Fruit fly (Drosophila melanogaster) whole organism, prepupa: Measurements from ENCODE around the gene CG33642.

Experiments used
- Blimp-1 ChIP-seq: fragments of 200-800 bp; sonication (Bioruptor generic); optimal IDR thresholded peaks from 3 replicates; lab custom pipeline; 2017; ENCODE audit warnings: missing biosample characterization, missing genetic modification characterization, mild to moderate bottlenecking, moderate library complexity, missing genetic modification reagents
- CG10631 ChIP-seq: fragments of 200-800 bp; sonication (Bioruptor generic); optimal IDR thresholded peaks from 2 replicates; lab custom pipeline; 2016; ENCODE audit warnings: missing biosample characterization, missing genetic modification characterization
- CG11294 ChIP-seq: fragments of 200-800 bp; sonication (Bioruptor generic); IDR thresholded peaks from 2 replicates; pipeline ENCODE4 v1.3.6; 2022; ENCODE audit warnings: missing biosample characterization, missing genetic modification characterization
- CG11902 ChIP-seq: fragments of 200-800 bp; sonication (Bioruptor generic); optimal IDR thresholded peaks from 3 replicates; lab custom pipeline; 2016; ENCODE audit warnings: missing biosample characterization, missing genetic modification characterization
- CG15336 ChIP-seq: fragments of 200-800 bp; sonication (Bioruptor generic); IDR thresholded peaks from 2 replicates; pipeline ENCODE4 v1.3.6; 2022; ENCODE audit warnings: missing biosample characterization, missing genetic modification characterization
- CG1621 ChIP-seq: fragments of 200-800 bp; sonication (Bioruptor generic); optimal IDR thresholded peaks from 3 replicates; lab custom pipeline; 2018; ENCODE audit warnings: missing biosample characterization, mild to moderate bottlenecking, missing genetic modification characterization
- CG16779 ChIP-seq: fragments of 200-800 bp; sonication (Bioruptor generic); optimal IDR thresholded peaks from 3 replicates; lab custom pipeline; 2017; ENCODE audit warnings: missing biosample characterization, mild to moderate bottlenecking, missing genetic modification characterization
- CG3032 ChIP-seq: fragments of 200-800 bp; optimal IDR thresholded peaks from 2 replicates; lab custom pipeline; 2019; ENCODE audit warnings: missing biosample characterization, mild to moderate bottlenecking, missing genetic modification characterization, moderate library complexity
- CG31627 ChIP-seq: fragments of 200-800 bp; sonication (Bioruptor generic); optimal IDR thresholded peaks from 3 replicates; lab custom pipeline; 2016; ENCODE audit warnings: missing biosample characterization, missing genetic modification characterization
- CG32006 ChIP-seq: fragments of 200-800 bp; sonication (Bioruptor generic); optimal IDR thresholded peaks from 3 replicates; lab custom pipeline; 2017; ENCODE audit warnings: missing biosample characterization, mild to moderate bottlenecking, missing genetic modification characterization
- CG34406 ChIP-seq: fragments of 200-800 bp; sonication (Bioruptor generic); optimal IDR thresholded peaks from 3 replicates; lab custom pipeline; 2016; ENCODE audit warnings: missing biosample characterization, missing genetic modification characterization
- CG3919 ChIP-seq: fragments of 200-800 bp; sonication (Bioruptor generic); optimal IDR thresholded peaks from 3 replicates; lab custom pipeline; 2016; ENCODE audit warnings: missing biosample characterization, missing genetic modification characterization
- CG4318 ChIP-seq: fragments of 200-800 bp; sonication (Bioruptor generic); optimal IDR thresholded peaks from 3 replicates; lab custom pipeline; 2017; ENCODE audit warnings: missing biosample characterization, mild to moderate bottlenecking, missing genetic modification characterization
- CG6276 ChIP-seq: fragments of 200-800 bp; sonication (Bioruptor generic); optimal IDR thresholded peaks from 2 replicates; lab custom pipeline; 2017; ENCODE audit warnings: missing biosample characterization, mild to moderate bottlenecking, missing genetic modification characterization
- CG6808 ChIP-seq: fragments of 200-800 bp; sonication (Bioruptor generic); optimal IDR thresholded peaks from 3 replicates; lab custom pipeline; 2017; ENCODE audit warnings: missing biosample characterization, missing genetic modification characterization, mild to moderate bottlenecking, moderate library complexity, missing genetic modification reagents
- CG6854 ChIP-seq: fragments of 200-800 bp; sonication (Bioruptor generic); optimal IDR thresholded peaks from 2 replicates; lab custom pipeline; 2017; ENCODE audit warnings: missing biosample characterization, mild to moderate bottlenecking, missing genetic modification characterization
- CG7368 ChIP-seq: fragments of 200-800 bp; sonication (Bioruptor generic); optimal IDR thresholded peaks from 3 replicates; lab custom pipeline; 2016; ENCODE audit warnings: missing biosample characterization, missing genetic modification characterization
- CG8119 ChIP-seq: fragments of 200-800 bp; sonication (Bioruptor generic); IDR thresholded peaks from 3 replicates; pipeline ENCODE4 v1.3.6; 2022; ENCODE audit warnings: missing biosample characterization, missing genetic modification characterization
- CG8319 ChIP-seq: fragments of 200-800 bp; sonication (Bioruptor generic); optimal IDR thresholded peaks from 3 replicates; lab custom pipeline; 2016; ENCODE audit warnings: missing biosample characterization, missing genetic modification characterization
- CG8632 ChIP-seq: fragments of 200-800 bp; sonication (Bioruptor generic); optimal IDR thresholded peaks from 3 replicates; lab custom pipeline; 2016; ENCODE audit warnings: missing biosample characterization, missing genetic modification characterization
- CG9139 ChIP-seq: fragments of 200-800 bp; sonication (Bioruptor generic); optimal IDR thresholded peaks from 3 replicates; lab custom pipeline; 2017; ENCODE audit warnings: missing biosample characterization, mild to moderate bottlenecking, missing genetic modification characterization
- Eip93F ChIP-seq: fragments of 200-800 bp; sonication (Bioruptor generic); optimal IDR thresholded peaks from 2 replicates; lab custom pipeline; 2016; ENCODE audit warnings: missing biosample characterization, mild to moderate bottlenecking, missing genetic modification characterization
- Ets96B ChIP-seq: fragments of 200-800 bp; optimal IDR thresholded peaks from 2 replicates; lab custom pipeline; 2019; ENCODE audit warnings: missing biosample characterization, mild to moderate bottlenecking, missing genetic modification characterization, moderate library complexity
- Gug ChIP-seq: fragments of 200-800 bp; sonication (Bioruptor generic); IDR thresholded peaks from 2 replicates; pipeline ENCODE4 v1.3.6; 2022; ENCODE audit warnings: missing biosample characterization, missing genetic modification characterization
- Hr38 ChIP-seq: sonication (Bioruptor generic); optimal IDR thresholded peaks from 2 replicates; lab custom pipeline; 2016; ENCODE audit warnings: missing biosample characterization, missing genetic modification characterization
- Hr39 ChIP-seq: fragments of 200-800 bp; sonication (Bioruptor generic); optimal IDR thresholded peaks from 2 replicates; lab custom pipeline; 2016; ENCODE audit warnings: missing biosample characterization, missing genetic modification characterization
- Hr4 ChIP-seq: fragments of 200-800 bp; sonication (Bioruptor generic); optimal IDR thresholded peaks from 3 replicates; lab custom pipeline; 2016; ENCODE audit warnings: missing biosample characterization, missing genetic modification characterization
- Lpt ChIP-seq: fragments of 200-800 bp; sonication (Bioruptor generic); optimal IDR thresholded peaks from 3 replicates; lab custom pipeline; 2016; ENCODE audit warnings: missing biosample characterization, missing genetic modification characterization
- OdsH ChIP-seq: fragments of 200-800 bp; sonication (Bioruptor generic); optimal IDR thresholded peaks from 3 replicates; lab custom pipeline; 2016; ENCODE audit warnings: missing biosample characterization, missing genetic modification characterization
- Smox ChIP-seq: fragments of 200-800 bp; sonication (Bioruptor generic); optimal IDR thresholded peaks from 3 replicates; lab custom pipeline; 2016; ENCODE audit warnings: missing biosample characterization, missing genetic modification characterization
- Sox102F ChIP-seq: fragments of 200-800 bp; sonication (Bioruptor generic); optimal IDR thresholded peaks from 2 replicates; lab custom pipeline; 2016; ENCODE audit warnings: missing biosample characterization, mild to moderate bottlenecking, missing genetic modification characterization
- Sox14 ChIP-seq: fragments of 200-800 bp; sonication (Bioruptor generic); optimal IDR thresholded peaks from 3 replicates; lab custom pipeline; 2016; ENCODE audit warnings: missing biosample characterization, missing genetic modification characterization
- Sox15 ChIP-seq: fragments of 200-800 bp; sonication (Bioruptor generic); optimal IDR thresholded peaks from 3 replicates; lab custom pipeline; 2016; ENCODE audit warnings: missing biosample characterization, missing genetic modification characterization
- achi ChIP-seq: fragments of 200-800 bp; sonication (Bioruptor generic); optimal IDR thresholded peaks from 3 replicates; lab custom pipeline; 2016; ENCODE audit warnings: missing biosample characterization, missing genetic modification characterization
- acj6 ChIP-seq: fragments of 200-800 bp; sonication (Bioruptor generic); optimal IDR thresholded peaks from 3 replicates; lab custom pipeline; 2016; ENCODE audit warnings: missing biosample characterization, missing genetic modification characterization
- dac ChIP-seq: fragments of 200-800 bp; sonication (Bioruptor generic); optimal IDR thresholded peaks from 2 replicates; lab custom pipeline; 2017; ENCODE audit warnings: missing biosample characterization, mild to moderate bottlenecking, missing genetic modification characterization
- dsx ChIP-seq: fragments of 200-800 bp; optimal IDR thresholded peaks from 3 replicates; lab custom pipeline; 2019; ENCODE audit warnings: missing biosample characterization, mild to moderate bottlenecking, missing genetic modification characterization, moderate library complexity; ENCODE audit not compliant: poor library complexity, severe bottlenecking
- eg ChIP-seq: fragments of 200-800 bp; sonication (Bioruptor generic); IDR thresholded peaks from 3 replicates; pipeline ENCODE4 v1.3.6; 2022; ENCODE audit warnings: missing biosample characterization, missing genetic modification characterization
- esn ChIP-seq: fragments of 200-800 bp; sonication (Bioruptor generic); optimal IDR thresholded peaks from 2 replicates; lab custom pipeline; 2016; ENCODE audit warnings: missing biosample characterization, mild to moderate bottlenecking, missing genetic modification characterization, moderate library complexity
- fd59A ChIP-seq: fragments of 200-800 bp; sonication (Bioruptor generic); optimal IDR thresholded peaks from 2 replicates; lab custom pipeline; 2017; ENCODE audit warnings: missing biosample characterization, mild to moderate bottlenecking, missing genetic modification characterization, missing genetic modification reagents
- fkh ChIP-seq: fragments of 200-800 bp; sonication (Bioruptor generic); optimal IDR thresholded peaks from 3 replicates; lab custom pipeline; 2017; ENCODE audit warnings: missing biosample characterization, mild to moderate bottlenecking, missing genetic modification characterization, moderate library complexity
- lz ChIP-seq: fragments of 200-800 bp; sonication (Bioruptor generic); optimal IDR thresholded peaks from 3 replicates; lab custom pipeline; 2016; ENCODE audit warnings: missing biosample characterization, missing genetic modification characterization
- net ChIP-seq: fragments of 200-800 bp; sonication (Bioruptor generic); optimal IDR thresholded peaks from 3 replicates; lab custom pipeline; 2016; ENCODE audit warnings: missing biosample characterization, missing genetic modification characterization
- pdm3 ChIP-seq: fragments of 200-800 bp; sonication (Bioruptor generic); optimal IDR thresholded peaks from 3 replicates; lab custom pipeline; 2016; ENCODE audit warnings: missing biosample characterization, missing genetic modification characterization
- spab ChIP-seq: fragments of 200-800 bp; sonication (Bioruptor generic); optimal IDR thresholded peaks from 2 replicates; lab custom pipeline; 2017; ENCODE audit warnings: missing biosample characterization, mild to moderate bottlenecking, missing genetic modification characterization, missing genetic modification reagents
- ss ChIP-seq, 2 experiments: fragments of 200-800 bp; sonication (Bioruptor generic); optimal IDR thresholded peaks; 2 replicates in 1 of 2; 3 replicates in 1 of 2; lab custom pipeline; 2017 to 2018; ENCODE audit warnings: mild to moderate bottlenecking in 2 of 2, missing biosample characterization in 2 of 2, missing genetic modification characterization in 2 of 2, moderate library complexity in 1 of 2
- svp ChIP-seq: fragments of 200-800 bp; sonication (Bioruptor generic); peaks from one replicate; lab custom pipeline; 2016; ENCODE audit warnings: missing biosample characterization, missing genetic modification characterization
- topi ChIP-seq: fragments of 200-800 bp; sonication (Bioruptor generic); optimal IDR thresholded peaks from 3 replicates; lab custom pipeline; 2016; ENCODE audit warnings: missing biosample characterization, missing genetic modification characterization
- vri ChIP-seq: fragments of 200-800 bp; sonication (Bioruptor generic); optimal IDR thresholded peaks from 3 replicates; lab custom pipeline; 2016; ENCODE audit warnings: missing biosample characterization, mild to moderate bottlenecking, missing genetic modification characterization

CG33642 gene

dm6 chr2L:13548786-13549780 is 19.3 kb downstream of the CG33642 start, which contains the start of gene B4:
TSS of gene B4 (minus strand) at chr2L:13549328.
- TF ChIP-seq Hr39, result peak; percentile 22
- TF ChIP-seq Eip93F (GFP tag; lab: Kevin White, UChicago), result peak; percentile 7
- TF ChIP-seq achi (GFP tag; lab: Kevin White, UChicago), result no peak
- TF ChIP-seq acj6 (GFP tag; lab: Kevin White, UChicago), result peak; percentile 7
- peak; percentile 49 for TF ChIP-seq CG1621 (tag; lab: Kevin White, UChicago)
- TF ChIP-seq spab, result peak; percentile 54
- peak; percentile 49 for TF ChIP-seq CG9139 (GFP tag; lab: Kevin White, UChicago)
- TF ChIP-seq CG34406 (GFP tag; lab: Kevin White, UChicago), result no peak
- peak; percentile 59 for TF ChIP-seq CG6854 (GFP tag; lab: Kevin White, UChicago)
- no peak for TF ChIP-seq Hr38 (GFP tag; lab: Kevin White, UChicago)
- TF ChIP-seq Sox102F (GFP tag; lab: Kevin White, UChicago), result no peak
- peak; percentile 71 for TF ChIP-seq CG8119 (GFP tag; lab: Robert Waterston, UW)
- peak; percentile 22 for TF ChIP-seq CG32006 (GFP tag; lab: Kevin White, UChicago)
- TF ChIP-seq Gug, result peak; percentile 8; the same call in 1 of the 2 replicates
- peak; percentile 55 for TF ChIP-seq svp (GFP tag; lab: Kevin White, UChicago)
- no peak for TF ChIP-seq OdsH
- peak; percentile 92 for TF ChIP-seq fkh
- no peak for TF ChIP-seq CG10631 (GFP tag; lab: Kevin White, UChicago)
- TF ChIP-seq topi (GFP tag; lab: Kevin White, UChicago), result no peak
- peak; percentile 6 for TF ChIP-seq Sox15 (GFP tag; lab: Kevin White, UChicago)
- peak; percentile 8 for TF ChIP-seq Blimp-1
- TF ChIP-seq Smox (GFP tag; lab: Kevin White, UChicago), result no peak
- TF ChIP-seq eg (GFP tag; lab: Robert Waterston, UW), result peak; percentile 65; the same call in 2 of the 3 replicates
- TF ChIP-seq vri (GFP tag; lab: Kevin White, UChicago), result peak; percentile 22
- no peak for TF ChIP-seq Sox14 (GFP tag; lab: Kevin White, UChicago)
- no peak for TF ChIP-seq Hr4 (GFP tag; lab: Kevin White, UChicago)
- TF ChIP-seq lz, result peak; percentile 17
- TF ChIP-seq fd59A (GFP tag; lab: Kevin White, UChicago), result peak; percentile 18
- peak; percentile 60 for TF ChIP-seq Lpt
- TF ChIP-seq net (GFP tag; lab: Kevin White, UChicago), result peak; percentile 42
- TF ChIP-seq CG3919 (GFP tag; lab: Kevin White, UChicago), result peak; percentile 37
- TF ChIP-seq dsx (GFP tag; lab: Kevin White, UChicago), result peak; percentile 21
- peak; percentile 11 for TF ChIP-seq CG31627
- no peak for TF ChIP-seq pdm3
- no peak for TF ChIP-seq dac (GFP tag; lab: Kevin White, UChicago)
- peak; percentile 60 for TF ChIP-seq CG16779
- TF ChIP-seq esn (GFP tag; lab: Kevin White, UChicago), result peak; percentile 10
- no peak for TF ChIP-seq CG4318
- no peak for TF ChIP-seq CG11902 (GFP tag; lab: Kevin White, UChicago)
- peak; percentile 55 for TF ChIP-seq CG6808 (GFP tag; lab: Kevin White, UChicago)
- no peak for TF ChIP-seq CG8632 (GFP tag; lab: Kevin White, UChicago)
- TF ChIP-seq ss (GFP tag; optimal IDR thresholded peaks at IDR 0.05; lab: Kevin White, UChicago), result peak; percentile 86 to 92
- no peak for TF ChIP-seq CG8319 (GFP tag; lab: Kevin White, UChicago)
- TF ChIP-seq CG6276 (GFP tag; lab: Kevin White, UChicago), result peak; percentile 74
- peak; percentile 26 for TF ChIP-seq CG7368
- TF ChIP-seq Ets96B (tag; lab: Kevin White, UChicago), result peak; percentile 46
- 0 out of 2 replicates have a peak, but pooled peaks have one; percentile 7 for TF ChIP-seq CG11294 (GFP tag; lab: Robert Waterston, UW)
- TF ChIP-seq CG3032 (tag; lab: Kevin White, UChicago), result peak; percentile 26
- peak; percentile 49; the same call in 1 of the 2 replicates for TF ChIP-seq CG15336
